Worm (Caenorhabditis elegans) whole organism, young adult: Measurements from ENCODE around the gene tat-3.

Experiments
- C17E4.6 ChIP-seq: fragments of 200-800 bp; sonication (Bioruptor generic); IDR thresholded peaks from 2 replicates; pipeline ENCODE4 v1.3.6; 2022; ENCODE audit warnings: missing genetic modification reagents, missing genetic modification characterization, missing compliant biosample characterization
- F33H1.4 ChIP-seq: fragments of 200-800 bp; sonication (Bioruptor generic); IDR thresholded peaks from 2 replicates; pipeline ENCODE4 v1.3.6; 2022; ENCODE audit warnings: missing genetic modification reagents, missing genetic modification characterization, missing compliant biosample characterization
- F52B5.7 ChIP-seq: sonication (generic microtip); optimal IDR thresholded peaks from 2 replicates; lab custom pipeline; 2016; ENCODE audit warnings: mild to moderate bottlenecking, missing genetic modification characterization, missing compliant biosample characterization
- F55B11.4 ChIP-seq: sonication (generic microtip); optimal IDR thresholded peaks from 2 replicates; lab custom pipeline; 2016; ENCODE audit warnings: missing compliant biosample characterization, missing genetic modification characterization, borderline replicate concordance; ENCODE audit not compliant: insufficient read depth
- F57A8.1 ChIP-seq: fragments of 200-800 bp; sonication (Bioruptor generic); optimal IDR thresholded peaks from 2 replicates; lab custom pipeline; 2018; ENCODE audit warnings: mild to moderate bottlenecking, missing genetic modification characterization, moderate library complexity, missing compliant biosample characterization
- Y53G8AR.9 ChIP-seq: fragments of 200-800 bp; sonication (Bioruptor generic); conservative IDR thresholded peaks from 2 replicates; pipeline ENCODE4 v1.3.6; 2022; ENCODE audit warnings: missing genetic modification reagents, missing genetic modification characterization, missing compliant biosample characterization
- Y67H2A.10 ChIP-seq: fragments of 200-800 bp; sonication (Bioruptor generic); conservative IDR thresholded peaks from 2 replicates; pipeline ENCODE4 v1.3.6; 2022; ENCODE audit warnings: missing genetic modification reagents, missing genetic modification characterization, missing compliant biosample characterization
- ZK185.1 ChIP-seq: sonication (generic microtip); optimal IDR thresholded peaks from 2 replicates; lab custom pipeline; 2016; ENCODE audit warnings: mild to moderate bottlenecking, missing genetic modification characterization, missing compliant biosample characterization; ENCODE audit not compliant: poor library complexity, severe bottlenecking
- atf-7 ChIP-seq: sonication (generic microtip); optimal IDR thresholded peaks from 2 replicates; lab custom pipeline; 2017; ENCODE audit warnings: mild to moderate bottlenecking, missing genetic modification characterization, missing compliant biosample characterization
- attf-3 ChIP-seq: fragments of 200-800 bp; sonication (Bioruptor generic); conservative IDR thresholded peaks from 2 replicates; pipeline ENCODE4 v1.3.6; 2022; ENCODE audit warnings: missing genetic modification reagents, missing genetic modification characterization, missing compliant biosample characterization
- cebp-1 ChIP-seq, 2 experiments: fragments of 200-800 bp in 1 of 2; sonication (Bioruptor generic) in 1 of 2; sonication (generic microtip) in 1 of 2; IDR thresholded peaks in 1 of 2; optimal IDR thresholded peaks in 1 of 2; 2 replicates each; pipeline versions ENCODE4 v1.3.6 to Lab custom; 2017 to 2022; ENCODE audit warnings: missing compliant biosample characterization in 2 of 2, missing genetic modification characterization in 2 of 2, mild to moderate bottlenecking in 1 of 2, missing genetic modification reagents in 1 of 2, moderate library complexity in 1 of 2
- ceh-100 ChIP-seq: fragments of 200-800 bp; sonication (Bioruptor generic); IDR thresholded peaks from 2 replicates; pipeline ENCODE4 v1.3.6; 2022; ENCODE audit warnings: missing genetic modification reagents, missing genetic modification characterization, missing compliant biosample characterization
- ceh-40 ChIP-seq: fragments of 200-800 bp; sonication (Bioruptor generic); IDR thresholded peaks from 2 replicates; pipeline ENCODE4 v1.3.6; 2022; ENCODE audit warnings: missing genetic modification characterization, missing compliant biosample characterization
- ceh-91 ChIP-seq: fragments of 200-800 bp; sonication (Bioruptor generic); IDR thresholded peaks from 2 replicates; pipeline ENCODE4 v1.3.6; 2022; ENCODE audit warnings: missing genetic modification reagents, missing genetic modification characterization, missing compliant biosample characterization
- chd-7 ChIP-seq: sonication (generic microtip); optimal IDR thresholded peaks from 2 replicates; lab custom pipeline; 2016; ENCODE audit warnings: mild to moderate bottlenecking, missing genetic modification characterization, moderate library complexity, missing compliant biosample characterization
- egl-18 ChIP-seq: fragments of 200-800 bp; sonication (Bioruptor generic); IDR thresholded peaks from 2 replicates; pipeline ENCODE4 v1.3.6; 2022; ENCODE audit warnings: missing genetic modification reagents, missing genetic modification characterization, missing compliant biosample characterization
- egrh-3 ChIP-seq: fragments of 200-800 bp; sonication (Bioruptor generic); IDR thresholded peaks from 2 replicates; pipeline ENCODE4 v1.3.6; 2022; ENCODE audit warnings: missing genetic modification reagents, missing genetic modification characterization, missing compliant biosample characterization
- ets-4 ChIP-seq: fragments of 200-800 bp; sonication (Bioruptor generic); optimal IDR thresholded peaks from 2 replicates; lab custom pipeline; 2018; ENCODE audit warnings: mild to moderate bottlenecking, missing genetic modification characterization, missing compliant biosample characterization
- him-1 ChIP-seq: sonication (generic microtip); optimal IDR thresholded peaks from 2 replicates; lab custom pipeline; 2016; ENCODE audit warnings: missing genotype, missing genetic modification reagents, missing genetic modification characterization, missing compliant biosample characterization
- hmg-1.2 ChIP-seq: fragments of 200-800 bp; sonication (Bioruptor generic); IDR thresholded peaks from 2 replicates; pipeline ENCODE4 v1.3.6; 2022; ENCODE audit warnings: missing genetic modification reagents, missing genetic modification characterization, missing compliant biosample characterization
- hmg-20 ChIP-seq: fragments of 200-800 bp; sonication (Bioruptor generic); IDR thresholded peaks from 2 replicates; pipeline ENCODE4 v1.3.6; 2022; ENCODE audit warnings: missing genetic modification reagents, missing genetic modification characterization, missing compliant biosample characterization
- hrde-1 ChIP-seq: sonication (generic microtip); optimal IDR thresholded peaks from 2 replicates; lab custom pipeline; 2016; ENCODE audit warnings: missing genetic modification characterization, mild to moderate bottlenecking, missing compliant biosample characterization, moderate library complexity, missing genotype, missing genetic modification reagents, borderline replicate concordance
- hsf-1 ChIP-seq: fragments of 200-800 bp; sonication (Bioruptor generic); IDR thresholded peaks from 2 replicates; pipeline ENCODE4 v1.3.6; 2022; ENCODE audit warnings: missing genetic modification reagents, missing genetic modification characterization, missing compliant biosample characterization
- lin-26 ChIP-seq: fragments of 200-800 bp; sonication (Bioruptor generic); IDR thresholded peaks from 2 replicates; pipeline ENCODE4 v1.3.6; 2022; ENCODE audit warnings: missing genetic modification reagents, missing genetic modification characterization, missing compliant biosample characterization
- lin-40 ChIP-seq: sonication (generic microtip); optimal IDR thresholded peaks from 2 replicates; lab custom pipeline; 2016; ENCODE audit warnings: missing genetic modification characterization, mild to moderate bottlenecking, missing compliant biosample characterization, missing genotype, missing genetic modification reagents
- lsl-1 ChIP-seq: fragments of 200-800 bp; sonication (Bioruptor generic); optimal IDR thresholded peaks from 2 replicates; lab custom pipeline; 2018; ENCODE audit warnings: mild to moderate bottlenecking, missing genetic modification characterization, moderate library complexity, missing compliant biosample characterization
- madf-6 ChIP-seq: fragments of 200-800 bp; sonication (Bioruptor generic); IDR thresholded peaks from 2 replicates; pipeline ENCODE4 v1.3.6; 2022; ENCODE audit warnings: missing genetic modification reagents, missing genetic modification characterization, missing compliant biosample characterization
- mel-28 ChIP-seq: sonication (generic microtip); optimal IDR thresholded peaks from 2 replicates; lab custom pipeline; 2016; ENCODE audit warnings: borderline replicate concordance, mild to moderate bottlenecking, missing genetic modification characterization, missing compliant biosample characterization
- nfya-1 ChIP-seq: sonication (generic microtip); optimal IDR thresholded peaks from 2 replicates; lab custom pipeline; 2017; ENCODE audit warnings: antibody characterized with exemption, missing compliant biosample characterization, missing genetic modification characterization, borderline replicate concordance; ENCODE audit not compliant: insufficient read depth
- nfyb-1 ChIP-seq: fragments of 200-800 bp; sonication (Bioruptor generic); IDR thresholded peaks from 2 replicates; pipeline ENCODE4 v1.3.6; 2022; ENCODE audit warnings: missing genetic modification reagents, missing genetic modification characterization, missing compliant biosample characterization
- nhr-179 ChIP-seq: sonication (generic microtip); optimal IDR thresholded peaks from 2 replicates; lab custom pipeline; 2016; ENCODE audit warnings: mild to moderate bottlenecking, missing genetic modification characterization, missing compliant biosample characterization
- nhr-80 ChIP-seq: sonication (generic microtip); optimal IDR thresholded peaks from 2 replicates; lab custom pipeline; 2016; ENCODE audit warnings: missing genetic modification characterization, missing compliant biosample characterization
- pbrm-1 ChIP-seq: fragments of 200-800 bp; sonication (Bioruptor generic); IDR thresholded peaks from 2 replicates; pipeline ENCODE4 v1.3.6; 2022; ENCODE audit warnings: missing genetic modification reagents, missing genetic modification characterization, missing compliant biosample characterization
- rcor-1 ChIP-seq: fragments of 200-800 bp; sonication (Bioruptor generic); IDR thresholded peaks from 2 replicates; pipeline ENCODE4 v1.3.6; 2022; ENCODE audit warnings: missing genetic modification reagents, missing genetic modification characterization, missing compliant biosample characterization
- sdz-38 ChIP-seq: sonication (generic microtip); optimal IDR thresholded peaks from 2 replicates; lab custom pipeline; 2016; ENCODE audit warnings: missing genotype, missing genetic modification characterization, missing compliant biosample characterization
- sea-2 ChIP-seq: fragments of 200-800 bp; sonication (Bioruptor generic); IDR thresholded peaks from 2 replicates; pipeline ENCODE4 v1.3.6; 2022; ENCODE audit warnings: missing genetic modification characterization, missing compliant biosample characterization
- snpc-3.4 ChIP-seq: sonication (generic microtip); optimal IDR thresholded peaks from 2 replicates; lab custom pipeline; 2017; ENCODE audit warnings: missing genetic modification characterization, mild to moderate bottlenecking, missing compliant biosample characterization, antibody characterized with exemption, moderate library complexity, missing genotype, missing genetic modification reagents
- snpc-4 ChIP-seq, 5 experiments: fragments of 150-350 bp in 1 of 5; sonication (generic microtip) in 4 of 5; optimal IDR thresholded peaks; 2 replicates each; lab custom pipeline; 2014 to 2018; ENCODE audit warnings: missing genetic modification characterization in 5 of 5, missing biosample characterization in 3 of 5, antibody characterized with exemption in 2 of 5, mild to moderate bottlenecking in 2 of 5, missing compliant biosample characterization in 2 of 5, missing genotype in 2 of 5, moderate library complexity in 2 of 5, missing genetic modification reagents in 1 of 5
- somi-1 ChIP-seq: fragments of 200-800 bp; sonication (Bioruptor generic); optimal IDR thresholded peaks from 2 replicates; lab custom pipeline; 2018; ENCODE audit warnings: mild to moderate bottlenecking, missing genetic modification characterization, missing compliant biosample characterization
- tbp1 ChIP-seq: fragments of 200-800 bp; sonication (Bioruptor generic); optimal IDR thresholded peaks from 2 replicates; lab custom pipeline; 2018; ENCODE audit warnings: mild to moderate bottlenecking, missing genetic modification characterization, missing compliant biosample characterization
- ztf-22 ChIP-seq: fragments of 200-800 bp; sonication (Bioruptor generic); optimal IDR thresholded peaks from 2 replicates; lab custom pipeline; 2018; ENCODE audit warnings: mild to moderate bottlenecking, missing genetic modification characterization, moderate library complexity, missing compliant biosample characterization
- ztf-25 ChIP-seq: fragments of 200-800 bp; sonication (Bioruptor generic); IDR thresholded peaks from 2 replicates; pipeline ENCODE4 v1.3.6; 2022; ENCODE audit warnings: missing genetic modification reagents, missing genetic modification characterization, missing compliant biosample characterization
- ztf-28 ChIP-seq: fragments of 200-800 bp; sonication (Bioruptor generic); IDR thresholded peaks from 2 replicates; pipeline ENCODE4 v1.3.6; 2022; ENCODE audit warnings: missing genetic modification reagents, missing genetic modification characterization, missing compliant biosample characterization

tat-3 gene

ce11 chrIII:10719057-10719456, 11.4 kb downstream of the tat-3 start (continued):
- TF ChIP-seq nhr-80 (tag; lab: Kevin White, UChicago) (peak; percentile 32), ceh-40 (no peak), ztf-28 (GFP tag; lab: Robert Waterston, UW) (no peak), sdz-38 (tag; lab: Kevin White, UChicago) (no peak), F55B11.4 (tag; lab: Kevin White, UChicago) (no peak), snpc-4 (GFP tag; optimal IDR thresholded peaks at IDR 0.05; lab: Kevin White, UChicago) (no peak), snpc-4 (tag; optimal IDR thresholded peaks at IDR 0.05; lab: Kevin White, UChicago) (no peak), F57A8.1 (GFP tag; lab: Kevin White, UChicago) (no peak), attf-3 (GFP tag; lab: Robert Waterston, UW) (no peak), cebp-1 (GFP tag; IDR thresholded peaks at IDR 0.05; lab: Robert Waterston, UW) (no peak), cebp-1 (tag; optimal IDR thresholded peaks at IDR 0.05; lab: Kevin White, UChicago) (no peak), lin-26 (peak; percentile 26; the same call in 1 of the 2 replicates), hsf-1 (no peak), F33H1.4 (GFP tag; lab: Robert Waterston, UW) (no peak), somi-1 (GFP tag; lab: Kevin White, UChicago) (no peak), hmg-20 (no peak), nfyb-1 (peak; percentile 24), Y53G8AR.9 (GFP tag; lab: Robert Waterston, UW) (no peak), ztf-25 (GFP tag; lab: Robert Waterston, UW) (no peak), lsl-1 (GFP tag; lab: Kevin White, UChicago) (no peak), snpc-3.4 (no peak), ceh-91 (GFP tag; lab: Robert Waterston, UW) (no peak), hmg-1.2 (GFP tag; lab: Robert Waterston, UW) (no peak), hrde-1 (tag; lab: Kevin White, UChicago) (no peak), nhr-179 (tag; lab: Kevin White, UChicago) (no peak), F52B5.7 (tag; lab: Kevin White, UChicago) (no peak), ztf-22 (GFP tag; lab: Kevin White, UChicago) (no peak), egrh-3 (no peak), ets-4 (GFP tag; lab: Kevin White, UChicago) (no peak), pbrm-1 (GFP tag; lab: Robert Waterston, UW) (0 out of 2 replicates have a peak, but pooled peaks have one; percentile 9), sea-2 (no peak), lin-40 (peak; percentile 11), tbp1 (GFP tag; lab: Kevin White, UChicago) (no peak), him-1 (no peak), egl-18 (GFP tag; lab: Robert Waterston, UW) (no peak), madf-6 (no peak), ceh-100 (no peak), ZK185.1 (tag; lab: Kevin White, UChicago) (no peak), Y67H2A.10 (GFP tag; lab: Robert Waterston, UW) (no peak), atf-7 (tag; lab: Kevin White, UChicago) (peak; percentile 18), chd-7 (tag; lab: Kevin White, UChicago) (peak; percentile 38), C17E4.6 (no peak), mel-28 (tag; lab: Kevin White, UChicago) (no peak), nfya-1 (no peak), rcor-1 (GFP tag; lab: Robert Waterston, UW) (no peak)
